Fruit fly (Drosophila melanogaster): ENCODE measurements around the gene CG7443.

The CG7443 gene

dm6 chr3R:8354458-8354857 is 30.3 kb downstream of the CG7443 start (continued):
- no peak for TF ChIP-seq ham (GFP tag; IDR thresholded peaks at IDR 0.05)
- TF ChIP-seq Hand (GFP tag; optimal IDR thresholded peaks at IDR 0.05): no peak
- TF ChIP-seq gt (GFP tag; IDR thresholded peaks at IDR 0.05): no peak
- TF ChIP-seq ash1 (GFP tag; optimal IDR thresholded peaks at IDR 0.05): no peak
- no peak for TF ChIP-seq CG4282 (GFP tag; optimal IDR thresholded peaks at IDR 0.05)
- peak; percentile 79 for TF ChIP-seq stc (GFP tag; IDR thresholded peaks at IDR 0.05)
- TF ChIP-seq Med (GFP tag): peak; percentile 83
- TF ChIP-seq CG2889 (GFP tag; IDR thresholded peaks at IDR 0.05): no peak; the same call in 2 of the 3 replicates
- no peak for TF ChIP-seq tna (GFP tag; IDR thresholded peaks at IDR 0.05; ENCODE audit: partially characterized antibody)
- TF ChIP-seq br (optimal IDR thresholded peaks at IDR 0.05): no peak
- TF ChIP-seq CG6813 (GFP tag; optimal IDR thresholded peaks at IDR 0.05): no peak
- TF ChIP-seq H2.0 (GFP tag; IDR thresholded peaks at IDR 0.05): peak; percentile 40; the same call in 1 of the 2 replicates
- TF ChIP-seq fd96Cb (tag; optimal IDR thresholded peaks at IDR 0.05): peak; percentile 44
- peak in 1 of 2 experiments; percentile 76 for TF ChIP-seq Hr51 (GFP tag; optimal IDR thresholded peaks at IDR 0.05)
- no peak for TF ChIP-seq CTCF (GFP tag; optimal IDR thresholded peaks at IDR 0.05)
- peak; percentile 65; the same call in 1 of the 3 replicates for TF ChIP-seq CG11695 (GFP tag; IDR thresholded peaks at IDR 0.05)
- no peak for TF ChIP-seq CG30020 (tag; optimal IDR thresholded peaks at IDR 0.05)
- TF ChIP-seq lilli (GFP tag; optimal IDR thresholded peaks at IDR 0.05): peak; percentile 38
- TF ChIP-seq Max (GFP tag; optimal IDR thresholded peaks at IDR 0.05): no peak
- TF ChIP-seq CG2202 (tag; optimal IDR thresholded peaks at IDR 0.05): no peak
- no peak for TF ChIP-seq repo (GFP tag; optimal IDR thresholded peaks at IDR 0.05)
- TF ChIP-seq CG17802 (tag; optimal IDR thresholded peaks at IDR 0.05): no peak
- TF ChIP-seq btn (GFP tag; optimal IDR thresholded peaks at IDR 0.05): no peak
- peak; percentile 19 for TF ChIP-seq CG8388 (GFP tag; optimal IDR thresholded peaks at IDR 0.05)
- no peak for TF ChIP-seq Sry-β (GFP tag; optimal IDR thresholded peaks at IDR 0.05)
- peak; percentile 82 for TF ChIP-seq CG14441 (GFP tag; IDR thresholded peaks at IDR 0.05)
- TF ChIP-seq ATbp (GFP tag; optimal IDR thresholded peaks at IDR 0.05): peak; percentile 61
- TF ChIP-seq Hmr (GFP tag; optimal IDR thresholded peaks at IDR 0.05): peak; percentile 64
- TF ChIP-seq Oaz (GFP tag; IDR thresholded peaks at IDR 0.05): 0 out of 2 replicates have a peak, but pooled peaks have one; percentile 31
- no peak for TF ChIP-seq p53 (GFP tag; optimal IDR thresholded peaks at IDR 0.05)
- TF ChIP-seq CG1602 (GFP tag; optimal IDR thresholded peaks at IDR 0.05): peak; percentile 28
- TF ChIP-seq CG17829 (tag; optimal IDR thresholded peaks at IDR 0.05): no peak
- peak; percentile 6 for TF ChIP-seq CG10147 (GFP tag; optimal IDR thresholded peaks at IDR 0.05)
- TF ChIP-seq tgo (GFP tag; IDR thresholded peaks at IDR 0.05): peak; percentile 73; the same call in 2 of the 3 replicates
- TF ChIP-seq CG12104 (GFP tag; optimal IDR thresholded peaks at IDR 0.05): no peak
- TF ChIP-seq Dp (GFP tag; optimal IDR thresholded peaks at IDR 0.05): no peak
- TF ChIP-seq CG15696 (tag; optimal IDR thresholded peaks at IDR 0.05): no peak
- no peak for TF ChIP-seq CG14860 (GFP tag; IDR thresholded peaks at IDR 0.05; ENCODE audit: partially characterized antibody)
- TF ChIP-seq CG14050 (GFP tag; IDR thresholded peaks at IDR 0.05): peak; percentile 64; the same call in 2 of the 3 replicates
- TF ChIP-seq CG15514 (GFP tag; optimal IDR thresholded peaks at IDR 0.05): peak; percentile 13
- TF ChIP-seq D19B (GFP tag; optimal IDR thresholded peaks at IDR 0.05): no peak
- TF ChIP-seq CG10959 (GFP tag; IDR thresholded peaks at IDR 0.05): no peak
- TF ChIP-seq Neu2 (GFP tag; optimal IDR thresholded peaks at IDR 0.05; ENCODE audit: borderline replicate concordance): no peak
- TF ChIP-seq CG11247 (GFP tag; IDR thresholded peaks at IDR 0.05): peak; percentile 38; the same call in 1 of the 2 replicates
- TF ChIP-seq tup (GFP tag; optimal IDR thresholded peaks at IDR 0.05): no peak
- TF ChIP-seq knrl (GFP tag; IDR thresholded peaks at IDR 0.05; ENCODE audit: partially characterized antibody): no peak
- no peak for TF ChIP-seq Tbp (GFP tag; optimal IDR thresholded peaks at IDR 0.05)
- TF ChIP-seq CG7987 (GFP tag; optimal IDR thresholded peaks at IDR 0.05): no peak
- TF ChIP-seq CG14014 (GFP tag; IDR thresholded peaks at IDR 0.05): peak; percentile 59; the same call in 1 of the 2 replicates
- TF ChIP-seq phol (tag; optimal IDR thresholded peaks at IDR 0.05): peak; percentile 9
- TF ChIP-seq E2f2 (GFP tag; IDR thresholded peaks at IDR 0.05): peak; percentile 28; the same call in 1 of the 2 replicates
